Fruit fly (Drosophila melanogaster) whole organism, embryonic: ENCODE data around the gene CG15403.

ENCODE experiments used
- ATbp ChIP-seq: fragments of 200-800 bp; sonication (Bioruptor generic); optimal IDR thresholded peaks from 2 replicates; lab custom pipeline; 2017; ENCODE audit warnings: missing biosample characterization, mild to moderate bottlenecking, missing genetic modification characterization, missing genetic modification reagents
- Ada2b ChIP-seq: fragments of 200-800 bp; sonication (Bioruptor generic); IDR thresholded peaks from 2 replicates; pipeline ENCODE4 v1.3.6; 2022; ENCODE audit warnings: missing biosample characterization, missing genetic modification characterization
- Awh ChIP-seq: fragments of 200-800 bp; sonication (Bioruptor generic); IDR thresholded peaks from 2 replicates; pipeline ENCODE4, ENCODE4 v1.3.6; 2022; ENCODE audit warnings: missing biosample characterization, missing genetic modification characterization
- CG10543 ChIP-seq: fragments of 200-800 bp; sonication (Bioruptor generic); optimal IDR thresholded peaks from 3 replicates; lab custom pipeline; 2017; ENCODE audit warnings: missing biosample characterization, mild to moderate bottlenecking, missing genetic modification characterization, moderate library complexity
- CG12659 ChIP-seq: fragments of 200-800 bp; sonication (Bioruptor generic); optimal IDR thresholded peaks from 3 replicates; lab custom pipeline; 2017; ENCODE audit warnings: mild to moderate bottlenecking, missing biosample characterization, missing genetic modification reagents, missing genetic modification characterization
- CG15601 ChIP-seq: fragments of 200-800 bp; sonication (Bioruptor generic); optimal IDR thresholded peaks from 3 replicates; lab custom pipeline; 2019; ENCODE audit warnings: missing biosample characterization, mild to moderate bottlenecking, missing genetic modification characterization, moderate library complexity
- CG1603 ChIP-seq: fragments of 200-800 bp; sonication (Bioruptor generic); optimal IDR thresholded peaks from 2 replicates; lab custom pipeline; 2019; ENCODE audit warnings: missing biosample characterization, mild to moderate bottlenecking, missing genetic modification characterization, moderate library complexity
- CG17829 ChIP-seq: fragments of 200-800 bp; optimal IDR thresholded peaks from 2 replicates; lab custom pipeline; 2019; ENCODE audit warnings: missing biosample characterization, mild to moderate bottlenecking, missing genetic modification characterization, moderate library complexity
- CG2120 ChIP-seq: fragments of 200-800 bp; sonication (Bioruptor generic); optimal IDR thresholded peaks from 3 replicates; lab custom pipeline; 2016; ENCODE audit warnings: missing biosample characterization, missing genetic modification characterization
- CG2678 ChIP-seq: fragments of 200-800 bp; sonication (Bioruptor generic); optimal IDR thresholded peaks from 3 replicates; lab custom pipeline; 2019; ENCODE audit warnings: missing biosample characterization, mild to moderate bottlenecking, missing genetic modification characterization, moderate library complexity
- CG32772 ChIP-seq: fragments of 200-800 bp; sonication (Bioruptor generic); IDR thresholded peaks from 2 replicates; pipeline ENCODE4 v1.3.6; 2022; ENCODE audit warnings: missing biosample characterization, missing genetic modification characterization
- CG4360 ChIP-seq: fragments of 200-800 bp; sonication (Bioruptor generic); IDR thresholded peaks from 2 replicates; pipeline ENCODE4 v1.3.6; 2022; ENCODE audit warnings: missing biosample characterization, missing genetic modification characterization
- CG4820 ChIP-seq: fragments of 200-800 bp; sonication (Bioruptor generic); optimal IDR thresholded peaks from 3 replicates; lab custom pipeline; 2016; ENCODE audit warnings: missing biosample characterization, missing genetic modification characterization
- CG8290 ChIP-seq, 3 experiments: fragments of 200-800 bp; sonication (Bioruptor generic); optimal IDR thresholded peaks; 2 replicates each; lab custom pipeline; 2016 to 2019; ENCODE audit warnings: missing biosample characterization in 3 of 3, missing genetic modification characterization in 3 of 3, mild to moderate bottlenecking in 2 of 3, moderate library complexity in 1 of 3
- CG8478 ChIP-seq: fragments of >200 bp; optimal IDR thresholded peaks from 2 replicates; lab custom pipeline; 2018
- CG9215 ChIP-seq: fragments of 200-800 bp; sonication (Bioruptor generic); IDR thresholded peaks from 2 replicates; pipeline ENCODE4 v1.3.6; 2022; ENCODE audit warnings: missing biosample characterization, missing genetic modification characterization
- CTCF ChIP-seq: fragments of 200-800 bp; sonication (Bioruptor generic); optimal IDR thresholded peaks from 2 replicates; lab custom pipeline; 2017; ENCODE audit warnings: missing biosample characterization, mild to moderate bottlenecking, missing genetic modification characterization, moderate library complexity
- CkIIα-i1 ChIP-seq: fragments of 200-800 bp; sonication (Bioruptor generic); IDR thresholded peaks from 2 replicates; pipeline ENCODE4 v1.3.6; 2022; ENCODE audit warnings: missing biosample characterization, missing genetic modification characterization
- D ChIP-seq, 2 experiments: fragments of 200-800 bp in 1 of 2; fragments of >200 bp in 1 of 2; sonication (Bioruptor generic) in 1 of 2; optimal IDR thresholded peaks; 2 replicates in 1 of 2; 3 replicates in 1 of 2; lab custom pipeline; 2017; ENCODE audit warnings: mild to moderate bottlenecking in 1 of 2, missing biosample characterization in 1 of 2, missing genetic modification characterization in 1 of 2, missing genetic modification reagents in 1 of 2
- Dip3 ChIP-seq: fragments of 200-800 bp; sonication (Bioruptor generic); optimal IDR thresholded peaks from 3 replicates; lab custom pipeline; 2016; ENCODE audit warnings: missing biosample characterization, missing genetic modification characterization
- Neu2 ChIP-seq: fragments of 200-800 bp; sonication (Bioruptor generic); optimal IDR thresholded peaks from 3 replicates; lab custom pipeline; 2016; ENCODE audit warnings: missing biosample characterization, missing genetic modification characterization, borderline replicate concordance
- Side ChIP-seq: fragments of 200-800 bp; sonication (Bioruptor generic); optimal IDR thresholded peaks from 2 replicates; lab custom pipeline; 2016; ENCODE audit warnings: missing biosample characterization, missing genetic modification characterization
- Ssrp ChIP-seq: fragments of 200-800 bp; sonication (Bioruptor generic); optimal IDR thresholded peaks from 2 replicates; lab custom pipeline; 2018; ENCODE audit warnings: missing biosample characterization, mild to moderate bottlenecking, missing genetic modification characterization, moderate library complexity
- Trl ChIP-seq, 3 experiments: fragments of >200 bp in 2 of 3; fragments of 200-800 bp in 1 of 3; sonication (Bioruptor generic) in 1 of 3; optimal IDR thresholded peaks; 2 replicates in 1 of 3; 3 replicates in 2 of 3; lab custom pipeline; 2016 to 2017; ENCODE audit warnings: missing biosample characterization in 1 of 3, missing genetic modification characterization in 1 of 3
- Vsx1 ChIP-seq: fragments of 200-800 bp; sonication (Bioruptor generic); optimal IDR thresholded peaks from 2 replicates; lab custom pipeline; 2017; ENCODE audit warnings: missing biosample characterization, mild to moderate bottlenecking, missing genetic modification characterization, missing genetic modification reagents
- ap ChIP-seq: fragments of 200-800 bp; sonication (Bioruptor generic); IDR thresholded peaks from 2 replicates; pipeline ENCODE4 v1.3.6; 2022; ENCODE audit warnings: missing biosample characterization, missing genetic modification characterization
- bab2 ChIP-seq: fragments of 200-800 bp; sonication (Bioruptor generic); optimal IDR thresholded peaks from 2 replicates; lab custom pipeline; 2016; ENCODE audit warnings: missing biosample characterization, missing genetic modification characterization
- bowl ChIP-seq: fragments of 200-800 bp; sonication (Bioruptor generic); IDR thresholded peaks from 2 replicates; pipeline ENCODE4 v1.3.6; 2022; ENCODE audit warnings: missing biosample characterization, missing genetic modification characterization
- bsh ChIP-seq, 2 experiments: fragments of 200-800 bp; sonication (Bioruptor generic); optimal IDR thresholded peaks; 2 replicates each; lab custom pipeline; 2017 to 2018; ENCODE audit warnings: mild to moderate bottlenecking in 2 of 2, missing biosample characterization in 2 of 2, missing genetic modification characterization in 2 of 2, moderate library complexity in 1 of 2
- cad ChIP-seq: fragments of >200 bp; optimal IDR thresholded peaks from 2 replicates; lab custom pipeline; 2017; ENCODE audit warnings: missing biosample characterization, missing genetic modification characterization
- caup ChIP-seq: fragments of 200-800 bp; sonication (Bioruptor generic); optimal IDR thresholded peaks from 3 replicates; lab custom pipeline; 2017; ENCODE audit warnings: missing biosample characterization, mild to moderate bottlenecking, missing genetic modification characterization, moderate library complexity; ENCODE audit not compliant: severe bottlenecking
- croc ChIP-seq: fragments of 200-800 bp; sonication (Bioruptor generic); conservative IDR thresholded peaks from 3 replicates; pipeline ENCODE4 v1.3.6; 2022; ENCODE audit warnings: missing biosample characterization, missing genetic modification characterization
- emc ChIP-seq: fragments of 200-800 bp; sonication (Bioruptor generic); optimal IDR thresholded peaks from 2 replicates; lab custom pipeline; 2016; ENCODE audit warnings: missing biosample characterization, missing genetic modification characterization
- esg ChIP-seq: fragments of 200-800 bp; sonication (Bioruptor generic); conservative IDR thresholded peaks from 2 replicates; pipeline ENCODE4 v1.3.6; 2022; ENCODE audit warnings: missing biosample characterization, missing genetic modification characterization
- fd3F ChIP-seq: fragments of 200-800 bp; sonication (Bioruptor generic); optimal IDR thresholded peaks from 2 replicates; lab custom pipeline; 2018; ENCODE audit warnings: missing biosample characterization, mild to moderate bottlenecking, missing genetic modification characterization, moderate library complexity
- gsb-n ChIP-seq: fragments of 200-800 bp; sonication (Bioruptor generic); optimal IDR thresholded peaks from 3 replicates; lab custom pipeline; 2018; ENCODE audit warnings: missing biosample characterization, mild to moderate bottlenecking, missing genetic modification characterization
- lab ChIP-seq: fragments of 200-800 bp; sonication (Bioruptor generic); optimal IDR thresholded peaks from 3 replicates; lab custom pipeline; 2017; ENCODE audit warnings: missing biosample characterization, missing genetic modification characterization, mild to moderate bottlenecking, moderate library complexity, missing genetic modification reagents
- lbe ChIP-seq: fragments of 200-800 bp; sonication (Bioruptor generic); optimal IDR thresholded peaks from 2 replicates; lab custom pipeline; 2016; ENCODE audit warnings: missing biosample characterization, mild to moderate bottlenecking, missing genetic modification characterization
- mam ChIP-seq: fragments of 200-800 bp; sonication (Bioruptor generic); optimal IDR thresholded peaks from 3 replicates; lab custom pipeline; 2016; ENCODE audit warnings: missing biosample characterization, missing genetic modification characterization
- nerfin-2 ChIP-seq: fragments of 200-800 bp; sonication (Bioruptor generic); IDR thresholded peaks from 2 replicates; pipeline ENCODE4 v1.3.6; 2022; ENCODE audit warnings: missing biosample characterization, missing genetic modification characterization; ENCODE audit not compliant: partially characterized antibody
- nom ChIP-seq: fragments of 200-800 bp; sonication (Bioruptor generic); optimal IDR thresholded peaks from 2 replicates; lab custom pipeline; 2017; ENCODE audit warnings: missing biosample characterization, missing genetic modification characterization, mild to moderate bottlenecking, moderate library complexity, missing genetic modification reagents
- oc ChIP-seq: fragments of 200-800 bp; sonication (Bioruptor generic); optimal IDR thresholded peaks from 2 replicates; lab custom pipeline; 2018; ENCODE audit warnings: missing biosample characterization, mild to moderate bottlenecking, missing genetic modification characterization, moderate library complexity
- pb ChIP-seq: fragments of 200-800 bp; sonication (Bioruptor generic); optimal IDR thresholded peaks from 3 replicates; lab custom pipeline; 2016; ENCODE audit warnings: missing biosample characterization, missing genetic modification characterization
- run ChIP-seq: fragments of 200-800 bp; sonication (Bioruptor generic); optimal IDR thresholded peaks from 3 replicates; lab custom pipeline; 2018; ENCODE audit warnings: missing biosample characterization, mild to moderate bottlenecking, missing genetic modification characterization
- sc ChIP-seq, 3 experiments: fragments of >200 bp in 2 of 3; fragments of 200-800 bp in 1 of 3; sonication (Bioruptor generic) in 1 of 3; optimal IDR thresholded peaks; 2 replicates in 2 of 3; 3 replicates in 1 of 3; lab custom pipeline; 2017; ENCODE audit warnings: mild to moderate bottlenecking in 1 of 3, missing biosample characterization in 1 of 3, missing genetic modification characterization in 1 of 3, missing genetic modification reagents in 1 of 3
- sd ChIP-seq: fragments of 200-800 bp; sonication (Bioruptor generic); optimal IDR thresholded peaks from 3 replicates; lab custom pipeline; 2018; ENCODE audit warnings: missing biosample characterization, mild to moderate bottlenecking, missing genetic modification characterization, moderate library complexity
- sima ChIP-seq: fragments of 200-800 bp; sonication (Bioruptor generic); optimal IDR thresholded peaks from 2 replicates; lab custom pipeline; 2016; ENCODE audit warnings: missing biosample characterization, missing genetic modification characterization
- sug ChIP-seq: fragments of 200-800 bp; optimal IDR thresholded peaks from 2 replicates; lab custom pipeline; 2019; ENCODE audit warnings: missing biosample characterization, mild to moderate bottlenecking, missing genetic modification characterization, moderate library complexity
- toy ChIP-seq: fragments of 200-800 bp; sonication (Bioruptor generic); IDR thresholded peaks from 2 replicates; pipeline ENCODE4 v1.3.6; 2022; ENCODE audit warnings: missing biosample characterization, missing genetic modification characterization
- zen ChIP-seq: fragments of 200-800 bp; sonication (Bioruptor generic); optimal IDR thresholded peaks from 3 replicates; lab custom pipeline; 2018; ENCODE audit warnings: missing biosample characterization, mild to moderate bottlenecking, missing genetic modification characterization, moderate library complexity

Gene CG15403

dm6 chr2L:3144709-3145108, 16.3 kb downstream of the CG15403 start, which contains the start of gene toc (continued):
- TF ChIP-seq pb (GFP tag; lab: Kevin White, UChicago) (no peak), Side (GFP tag; lab: Kevin White, UChicago) (no peak), CG4820 (GFP tag; lab: Kevin White, UChicago) (no peak), Ada2b (GFP tag; lab: Robert Waterston, UW) (no peak), CG8290 (GFP tag; optimal IDR thresholded peaks at IDR 0.05; lab: Kevin White, UChicago) (peak; percentile 32), CG8290 (tag; optimal IDR thresholded peaks at IDR 0.05; lab: Kevin White, UChicago) (peak in 1 of 2 experiments; percentile 66), Awh (GFP tag; lab: Robert Waterston, UW) (no peak), CG32772 (GFP tag; lab: Robert Waterston, UW) (no peak), lbe (no peak), oc (tag; lab: Kevin White, UChicago) (no peak), nerfin-2 (GFP tag; lab: Robert Waterston, UW) (peak; percentile 66), CG17829 (tag; lab: Kevin White, UChicago) (no peak), CG12659 (peak; percentile 66), Vsx1 (GFP tag; lab: Kevin White, UChicago) (no peak), D (optimal IDR thresholded peaks at IDR 0.05; lab: Kevin White, UChicago) (no peak), D (GFP tag; optimal IDR thresholded peaks at IDR 0.05; lab: Kevin White, UChicago) (no peak), ATbp (GFP tag; lab: Kevin White, UChicago) (no peak), run (tag; lab: Kevin White, UChicago) (no peak), zen (tag; lab: Kevin White, UChicago) (no peak), Trl (optimal IDR thresholded peaks at IDR 0.05; lab: Kevin White, UChicago) (peak in 1 of 2 experiments; percentile 35), Trl (GFP tag; optimal IDR thresholded peaks at IDR 0.05; lab: Kevin White, UChicago) (peak; percentile 18), esg (no peak), lab (GFP tag; lab: Kevin White, UChicago) (no peak), Ssrp (tag; lab: Kevin White, UChicago) (no peak), croc (GFP tag; lab: Robert Waterston, UW) (no peak), cad (GFP tag; lab: Kevin White, UChicago) (no peak), CkIIα-i1 (GFP tag; lab: Robert Waterston, UW) (no peak), emc (GFP tag; lab: Kevin White, UChicago) (no peak), CTCF (GFP tag; lab: Kevin White, UChicago) (peak; percentile 48), Dip3 (GFP tag; lab: Kevin White, UChicago) (no peak), fd3F (GFP tag; lab: Kevin White, UChicago) (no peak), ap (GFP tag; lab: Robert Waterston, UW) (no peak), CG4360 (GFP tag; lab: Robert Waterston, UW) (no peak), bsh (GFP tag; optimal IDR thresholded peaks at IDR 0.05; lab: Kevin White, UChicago) (no peak), bowl (GFP tag; lab: Robert Waterston, UW) (no peak), toy (GFP tag; lab: Robert Waterston, UW) (no peak), CG2678 (tag; lab: Kevin White, UChicago) (no peak), bab2 (GFP tag; lab: Kevin White, UChicago) (no peak), CG1603 (tag; lab: Kevin White, UChicago) (peak; percentile 73), CG9215 (GFP tag; lab: Robert Waterston, UW) (no peak), CG15601 (tag; lab: Kevin White, UChicago) (peak; percentile 14), CG2120 (GFP tag; lab: Kevin White, UChicago) (no peak), mam (GFP tag; lab: Kevin White, UChicago) (no peak), sc (optimal IDR thresholded peaks at IDR 0.05; lab: Kevin White, UChicago) (no peak), sc (GFP tag; optimal IDR thresholded peaks at IDR 0.05; lab: Kevin White, UChicago) (no peak), CG8478 (lab: Kevin White, UChicago) (no peak), gsb-n (no peak), sug (tag; lab: Kevin White, UChicago) (peak; percentile 10), sd (tag; lab: Kevin White, UChicago) (no peak), caup (GFP tag; lab: Kevin White, UChicago) (no peak), Neu2 (GFP tag; lab: Kevin White, UChicago) (no peak), CG10543 (GFP tag; lab: Kevin White, UChicago) (no peak), sima (GFP tag; lab: Kevin White, UChicago) (no peak), nom (GFP tag; lab: Kevin White, UChicago) (no peak)
